Worm (Caenorhabditis elegans) whole organism, L3 larva: ENCODE data around the gene bgal-2.

Source experiments
- aly-2 ChIP-seq: fragments of 150-350 bp; optimal IDR thresholded peaks from 2 replicates; lab custom pipeline; 2014; ENCODE audit warnings: missing biosample characterization, missing genetic modification characterization
- ceh-16 ChIP-seq: sonication (generic microtip); optimal IDR thresholded peaks from 2 replicates; lab custom pipeline; 2017; ENCODE audit warnings: missing biosample characterization, missing genetic modification characterization
- ceh-28 ChIP-seq: fragments of 150-350 bp; optimal IDR thresholded peaks from 2 replicates; lab custom pipeline; 2014; ENCODE audit warnings: missing biosample characterization, missing genetic modification reagents, missing genetic modification characterization
- elt-1 ChIP-seq: fragments of 150-350 bp; optimal IDR thresholded peaks from 2 replicates; lab custom pipeline; 2014; ENCODE audit warnings: missing biosample characterization, missing genetic modification characterization
- elt-3 ChIP-seq, 3 experiments: fragments of 150-350 bp in 1 of 3; sonication (generic microtip) in 2 of 3; optimal IDR thresholded peaks; 2 replicates in 2 of 3; 4 replicates in 1 of 3; lab custom pipeline; 2014 to 2017; ENCODE audit warnings: missing biosample characterization in 3 of 3, missing genetic modification characterization in 3 of 3
- fos-1 ChIP-seq: fragments of 150-350 bp; optimal IDR thresholded peaks from 2 replicates; lab custom pipeline; 2014; ENCODE audit warnings: missing biosample characterization, missing genetic modification characterization
- nfya-1 ChIP-seq: sonication (generic microtip); optimal IDR thresholded peaks from 2 replicates; lab custom pipeline; 2017; ENCODE audit warnings: missing genetic modification characterization, mild to moderate bottlenecking, missing compliant biosample characterization, antibody characterized with exemption, moderate library complexity; ENCODE audit not compliant: insufficient read depth
- nhr-237 ChIP-seq: fragments of 150-350 bp; optimal IDR thresholded peaks from 2 replicates; lab custom pipeline; 2014; ENCODE audit warnings: missing biosample characterization, missing genetic modification characterization
- nhr-28 ChIP-seq: fragments of 150-350 bp; optimal IDR thresholded peaks from 2 replicates; lab custom pipeline; 2014; ENCODE audit warnings: missing biosample characterization, missing genetic modification characterization
- nhr-76 ChIP-seq: fragments of 150-350 bp; sonication (generic microtip); optimal IDR thresholded peaks from 5 replicates; lab custom pipeline; 2014; ENCODE audit warnings: missing biosample characterization, missing genetic modification characterization
- tbx-2 ChIP-seq: sonication (generic microtip); optimal IDR thresholded peaks from 2 replicates; lab custom pipeline; 2016; ENCODE audit warnings: mild to moderate bottlenecking, missing genetic modification characterization, missing compliant biosample characterization
- unc-39 ChIP-seq: sonication (generic microtip); optimal IDR thresholded peaks from 4 replicates; lab custom pipeline; 2017; ENCODE audit warnings: missing biosample characterization, missing genetic modification characterization
- unc-62 ChIP-seq: fragments of 150-350 bp; sonication (generic microtip); optimal IDR thresholded peaks from 4 replicates; lab custom pipeline; 2014; ENCODE audit warnings: missing biosample characterization, missing genetic modification reagents, missing genetic modification characterization

- TF ChIP-seq fos-1 (no peak), elt-1 (peak; percentile 86), nhr-237 (tag; lab: Kevin White, UChicago) (no peak), tbx-2 (tag; lab: Kevin White, UChicago) (no peak), nhr-76 (tag; lab: Kevin White, UChicago) (no peak), nhr-28 (no peak), unc-62 (GFP tag; lab: Kevin White, UChicago) (no peak), unc-39 (tag; lab: Kevin White, UChicago) (no peak), nfya-1 (tag; lab: Kevin White, UChicago) (no peak), ceh-16 (tag; lab: Kevin White, UChicago) (no peak), elt-3 (tag; optimal IDR thresholded peaks at IDR 0.05; lab: Kevin White, UChicago) (no peak), ceh-28 (tag; lab: Kevin White, UChicago) (no peak), aly-2 (tag; lab: Kevin White, UChicago) (no peak)
Measured at ce11 chrX:6805427-6805826, 21.2 kb downstream of the bgal-2 start.
